Fruit fly (Drosophila melanogaster) whole organism, embryonic: ENCODE measurements around the gene CG33490.

Experiments
- ATbp ChIP-seq: fragments of 200-800 bp; sonication (Bioruptor generic); optimal IDR thresholded peaks from 2 replicates; lab custom pipeline; 2017; ENCODE audit warnings: missing biosample characterization, mild to moderate bottlenecking, missing genetic modification characterization, missing genetic modification reagents
- Ada2b ChIP-seq: fragments of 200-800 bp; sonication (Bioruptor generic); IDR thresholded peaks from 2 replicates; pipeline ENCODE4 v1.3.6; 2022; ENCODE audit warnings: missing biosample characterization, missing genetic modification characterization
- Bgb ChIP-seq: fragments of 200-800 bp; sonication (Bioruptor generic); IDR thresholded peaks from 2 replicates; pipeline ENCODE4 v1.3.6; 2022; ENCODE audit warnings: missing biosample characterization, missing genetic modification characterization; ENCODE audit not compliant: partially characterized antibody
- Blimp-1 ChIP-seq: fragments of 200-800 bp; sonication (Bioruptor generic); optimal IDR thresholded peaks from 3 replicates; lab custom pipeline; 2018; ENCODE audit warnings: missing biosample characterization, missing genetic modification characterization, mild to moderate bottlenecking, moderate library complexity, missing genetic modification reagents
- CG10366 ChIP-seq: fragments of 200-800 bp; sonication (Bioruptor generic); IDR thresholded peaks from 2 replicates; pipeline ENCODE4 v1.3.6; 2022; ENCODE audit warnings: missing biosample characterization, missing genetic modification characterization
- CG12071 ChIP-seq: fragments of 200-800 bp; sonication (Bioruptor generic); optimal IDR thresholded peaks from 3 replicates; lab custom pipeline; 2018; ENCODE audit warnings: missing biosample characterization, mild to moderate bottlenecking, missing genetic modification characterization
- CG15514 ChIP-seq: fragments of 200-800 bp; sonication (Bioruptor generic); optimal IDR thresholded peaks from 3 replicates; lab custom pipeline; 2017; ENCODE audit warnings: missing biosample characterization, missing genetic modification characterization, mild to moderate bottlenecking, moderate library complexity, missing genetic modification reagents
- CG15696 ChIP-seq: fragments of 200-800 bp; sonication (Bioruptor generic); optimal IDR thresholded peaks from 2 replicates; lab custom pipeline; 2019; ENCODE audit warnings: missing biosample characterization, mild to moderate bottlenecking, missing genetic modification characterization, moderate library complexity
- CG1603 ChIP-seq: fragments of 200-800 bp; sonication (Bioruptor generic); optimal IDR thresholded peaks from 2 replicates; lab custom pipeline; 2019; ENCODE audit warnings: missing biosample characterization, mild to moderate bottlenecking, missing genetic modification characterization, moderate library complexity
- CG16863 ChIP-seq: fragments of 200-800 bp; sonication (Bioruptor generic); optimal IDR thresholded peaks from 3 replicates; lab custom pipeline; 2016; ENCODE audit warnings: missing biosample characterization, missing genetic modification characterization
- CG17328 ChIP-seq: fragments of 200-800 bp; sonication (Bioruptor generic); IDR thresholded peaks from 2 replicates; pipeline ENCODE4 v1.3.6; 2022; ENCODE audit warnings: missing biosample characterization, missing genetic modification characterization
- CG17912 ChIP-seq: fragments of 200-800 bp; sonication (Bioruptor generic); optimal IDR thresholded peaks from 2 replicates; lab custom pipeline; 2018; ENCODE audit warnings: missing biosample characterization, mild to moderate bottlenecking, missing genetic modification characterization
- CG18599 ChIP-seq: fragments of 200-800 bp; sonication (Bioruptor generic); optimal IDR thresholded peaks from 3 replicates; lab custom pipeline; 2017; ENCODE audit warnings: missing biosample characterization, missing genetic modification characterization, mild to moderate bottlenecking, moderate library complexity, missing genetic modification reagents
- CG30403 ChIP-seq: fragments of 200-800 bp; sonication (Bioruptor generic); optimal IDR thresholded peaks from 3 replicates; lab custom pipeline; 2016; ENCODE audit warnings: missing biosample characterization, missing genetic modification characterization
- CG3065 ChIP-seq: fragments of 200-800 bp; sonication (Bioruptor generic); optimal IDR thresholded peaks from 2 replicates; lab custom pipeline; 2016; ENCODE audit warnings: missing biosample characterization, missing genetic modification characterization
- CG32772 ChIP-seq: fragments of 200-800 bp; sonication (Bioruptor generic); IDR thresholded peaks from 2 replicates; pipeline ENCODE4 v1.3.6; 2022; ENCODE audit warnings: missing biosample characterization, missing genetic modification characterization
- CG3847 ChIP-seq: fragments of 200-800 bp; sonication (Bioruptor generic); IDR thresholded peaks from 2 replicates; pipeline ENCODE4 v1.3.6; 2022; ENCODE audit warnings: missing biosample characterization, missing genetic modification characterization
- CG3995 ChIP-seq: fragments of 200-800 bp; sonication (Bioruptor generic); optimal IDR thresholded peaks from 3 replicates; lab custom pipeline; 2016; ENCODE audit warnings: missing biosample characterization, missing genetic modification characterization
- CG6813 ChIP-seq: fragments of 200-800 bp; sonication (Bioruptor generic); optimal IDR thresholded peaks from 2 replicates; lab custom pipeline; 2017; ENCODE audit warnings: missing biosample characterization, missing genetic modification characterization, mild to moderate bottlenecking, moderate library complexity, missing genetic modification reagents
- CG7839 ChIP-seq: fragments of 200-800 bp; sonication (Bioruptor generic); optimal IDR thresholded peaks from 3 replicates; lab custom pipeline; 2018; ENCODE audit warnings: missing biosample characterization, mild to moderate bottlenecking, missing genetic modification characterization, moderate library complexity
- CG9609 ChIP-seq: fragments of 200-800 bp; sonication (Bioruptor generic); optimal IDR thresholded peaks from 3 replicates; lab custom pipeline; 2016; ENCODE audit warnings: missing biosample characterization, missing genetic modification characterization
- Dek ChIP-seq: fragments of 200-800 bp; sonication (Bioruptor generic); optimal IDR thresholded peaks from 3 replicates; lab custom pipeline; 2019; ENCODE audit warnings: missing biosample characterization, mild to moderate bottlenecking, missing genetic modification characterization, moderate library complexity
- Dref ChIP-seq: fragments of 200-800 bp; sonication (Bioruptor generic); IDR thresholded peaks from 2 replicates; pipeline ENCODE4 v1.3.6; 2022; ENCODE audit warnings: missing biosample characterization, missing genetic modification characterization
- E2f1 ChIP-seq: fragments of 200-800 bp; sonication (Bioruptor generic); IDR thresholded peaks from 2 replicates; pipeline ENCODE4 v1.3.6; 2022; ENCODE audit warnings: missing biosample characterization, missing genetic modification characterization
- Fer2 ChIP-seq: fragments of 200-800 bp; sonication (Bioruptor generic); optimal IDR thresholded peaks from 2 replicates; lab custom pipeline; 2018; ENCODE audit warnings: missing biosample characterization, mild to moderate bottlenecking, missing genetic modification characterization, moderate library complexity
- PHDP ChIP-seq: fragments of 200-800 bp; sonication (Bioruptor generic); optimal IDR thresholded peaks from 3 replicates; lab custom pipeline; 2018; ENCODE audit warnings: missing biosample characterization, mild to moderate bottlenecking, missing genetic modification characterization, moderate library complexity
- Ptx1 ChIP-seq: fragments of 200-800 bp; sonication (Bioruptor generic); IDR thresholded peaks from 2 replicates; pipeline ENCODE4 v1.3.6; 2022; ENCODE audit warnings: missing biosample characterization, missing genetic modification characterization
- Scr ChIP-seq: fragments of 200-800 bp; sonication (Bioruptor generic); IDR thresholded peaks from 2 replicates; pipeline ENCODE4 v1.3.6; 2022; ENCODE audit warnings: missing biosample characterization, missing genetic modification characterization; ENCODE audit not compliant: partially characterized antibody
- Ssrp ChIP-seq: fragments of 200-800 bp; sonication (Bioruptor generic); optimal IDR thresholded peaks from 2 replicates; lab custom pipeline; 2018; ENCODE audit warnings: missing biosample characterization, mild to moderate bottlenecking, missing genetic modification characterization, moderate library complexity
- Usf ChIP-seq: fragments of 200-800 bp; sonication (Bioruptor generic); optimal IDR thresholded peaks from 2 replicates; lab custom pipeline; 2017; ENCODE audit warnings: missing genotype, missing biosample characterization, missing genetic modification characterization
- ab ChIP-seq: fragments of 200-800 bp; sonication (Bioruptor generic); optimal IDR thresholded peaks from 2 replicates; lab custom pipeline; 2016; ENCODE audit warnings: missing biosample characterization, missing genetic modification characterization
- amos ChIP-seq: fragments of 200-800 bp; sonication (Bioruptor generic); IDR thresholded peaks from 2 replicates; pipeline ENCODE4 v1.3.6; 2022; ENCODE audit warnings: missing biosample characterization, missing genetic modification characterization; ENCODE audit not compliant: partially characterized antibody
- br ChIP-seq: fragments of >200 bp; optimal IDR thresholded peaks from 2 replicates; lab custom pipeline; 2017
- crc ChIP-seq: fragments of 200-800 bp; sonication (Bioruptor generic); optimal IDR thresholded peaks from 2 replicates; lab custom pipeline; 2016; ENCODE audit warnings: missing biosample characterization, missing genetic modification characterization
- exex ChIP-seq: fragments of 200-800 bp; sonication (Bioruptor generic); optimal IDR thresholded peaks from 4 replicates; lab custom pipeline; 2018; ENCODE audit warnings: missing biosample characterization, mild to moderate bottlenecking, missing genetic modification characterization, moderate library complexity
- ftz-f1 ChIP-seq: fragments of 200-800 bp; sonication (Bioruptor generic); optimal IDR thresholded peaks from 2 replicates; lab custom pipeline; 2016; ENCODE audit warnings: missing biosample characterization, missing genetic modification characterization
- gem ChIP-seq: fragments of 200-800 bp; sonication (Bioruptor generic); optimal IDR thresholded peaks from 2 replicates; lab custom pipeline; 2019; ENCODE audit warnings: missing biosample characterization, mild to moderate bottlenecking, missing genetic modification characterization, moderate library complexity
- kah ChIP-seq: fragments of 200-800 bp; sonication (Bioruptor generic); optimal IDR thresholded peaks from 2 replicates; lab custom pipeline; 2018; ENCODE audit warnings: missing biosample characterization, mild to moderate bottlenecking, missing genetic modification characterization
- luna ChIP-seq: fragments of 200-800 bp; sonication (Bioruptor generic); optimal IDR thresholded peaks from 2 replicates; lab custom pipeline; 2016; ENCODE audit warnings: missing biosample characterization, missing genetic modification characterization
- nerfin-2 ChIP-seq: fragments of 200-800 bp; sonication (Bioruptor generic); IDR thresholded peaks from 2 replicates; pipeline ENCODE4 v1.3.6; 2022; ENCODE audit warnings: missing biosample characterization, missing genetic modification characterization; ENCODE audit not compliant: partially characterized antibody
- nom ChIP-seq: fragments of 200-800 bp; sonication (Bioruptor generic); optimal IDR thresholded peaks from 2 replicates; lab custom pipeline; 2017; ENCODE audit warnings: missing biosample characterization, missing genetic modification characterization, mild to moderate bottlenecking, moderate library complexity, missing genetic modification reagents
- p53 ChIP-seq: fragments of 200-800 bp; sonication (Bioruptor generic); optimal IDR thresholded peaks from 2 replicates; lab custom pipeline; 2016; ENCODE audit warnings: missing biosample characterization, missing genetic modification characterization
- phol ChIP-seq: fragments of 200-800 bp; sonication (Bioruptor generic); optimal IDR thresholded peaks from 3 replicates; lab custom pipeline; 2018; ENCODE audit warnings: missing biosample characterization, mild to moderate bottlenecking, missing genetic modification characterization, moderate library complexity
- pnt ChIP-seq: fragments of 200-800 bp; sonication (Bioruptor generic); optimal IDR thresholded peaks from 3 replicates; lab custom pipeline; 2016; ENCODE audit warnings: missing biosample characterization, missing genetic modification characterization
- ranshi ChIP-seq: fragments of 200-800 bp; sonication (Bioruptor generic); IDR thresholded peaks from 2 replicates; pipeline ENCODE4 v1.3.6; 2022; ENCODE audit warnings: missing biosample characterization, missing genetic modification characterization
- salm ChIP-seq: fragments of 200-800 bp; sonication (Bioruptor generic); optimal IDR thresholded peaks from 2 replicates; lab custom pipeline; 2018; ENCODE audit warnings: missing biosample characterization, mild to moderate bottlenecking, missing genetic modification characterization
- slou ChIP-seq: fragments of 200-800 bp; sonication (Bioruptor generic); optimal IDR thresholded peaks from 3 replicates; lab custom pipeline; 2016; ENCODE audit warnings: missing biosample characterization, missing genetic modification characterization
- twi ChIP-seq: fragments of 200-800 bp; optimal IDR thresholded peaks from 2 replicates; lab custom pipeline; 2019; ENCODE audit warnings: missing biosample characterization, mild to moderate bottlenecking, missing genetic modification characterization, moderate library complexity
- wdn ChIP-seq: fragments of 200-800 bp; sonication (Bioruptor generic); IDR thresholded peaks from 2 replicates; pipeline ENCODE4 v1.3.6; 2022; ENCODE audit warnings: missing biosample characterization, missing genetic modification characterization

The CG33490 gene

DNA sequence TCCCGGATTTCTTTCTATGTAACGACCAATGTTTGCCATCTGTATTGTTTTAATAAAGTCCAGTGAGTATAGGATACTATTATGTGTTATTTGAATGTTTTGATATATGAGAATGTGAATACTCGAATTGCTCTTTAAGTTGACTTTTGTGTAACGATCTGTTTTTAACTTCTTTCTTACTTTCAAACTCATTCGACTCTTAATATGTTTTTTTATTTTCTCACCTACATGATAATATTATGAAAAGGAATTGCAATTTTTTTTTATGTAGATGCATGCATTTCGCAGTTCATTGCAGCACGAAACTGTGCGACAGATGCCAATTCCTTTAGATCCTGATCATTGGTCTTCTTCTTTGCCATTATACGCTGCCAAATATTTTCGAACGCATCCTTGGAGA is at the start of gene CG33490:
Gene CG33490 (minus strand): TSS at position 101 of the 400 bp plus-strand sequence.
- TF ChIP-seq CG3995 (GFP tag; lab: Kevin White, UChicago) (no peak), CG1603 (no peak)

- TF ChIP-seq Ada2b (GFP tag; lab: Robert Waterston, UW): no peak
- TF ChIP-seq salm: no peak
- no peak for TF ChIP-seq E2f1 (GFP tag; lab: Robert Waterston, UW)
- no peak for TF ChIP-seq CG17328 (GFP tag; lab: Robert Waterston, UW)
- TF ChIP-seq Usf (GFP tag; lab: Kevin White, UChicago): no peak
- TF ChIP-seq gem (tag; lab: Kevin White, UChicago): no peak
- no peak for TF ChIP-seq Dref (GFP tag; lab: Robert Waterston, UW)
- no peak for TF ChIP-seq CG16863 (GFP tag; lab: Kevin White, UChicago)
- no peak for TF ChIP-seq br (lab: Kevin White, UChicago)
- TF ChIP-seq CG15696 (tag; lab: Kevin White, UChicago): no peak
- no peak for TF ChIP-seq phol (tag; lab: Kevin White, UChicago)
- TF ChIP-seq CG3847: no peak
- TF ChIP-seq ab (GFP tag; lab: Kevin White, UChicago): no peak
- TF ChIP-seq wdn (GFP tag; lab: Robert Waterston, UW): no peak
- no peak for TF ChIP-seq Ptx1 (GFP tag; lab: Robert Waterston, UW)
- no peak for TF ChIP-seq PHDP
- TF ChIP-seq p53 (GFP tag; lab: Kevin White, UChicago): no peak
- TF ChIP-seq slou (GFP tag; lab: Kevin White, UChicago): no peak
- no peak for TF ChIP-seq pnt
- no peak for TF ChIP-seq CG9609 (GFP tag; lab: Kevin White, UChicago)
- no peak for TF ChIP-seq CG32772
- TF ChIP-seq CG3065: no peak
- TF ChIP-seq CG7839 (tag; lab: Kevin White, UChicago): no peak
- TF ChIP-seq CG30403 (GFP tag; lab: Kevin White, UChicago): no peak
- no peak for TF ChIP-seq CG6813
- no peak for TF ChIP-seq nerfin-2
- no peak for TF ChIP-seq Fer2
- TF ChIP-seq Blimp-1 (GFP tag; lab: Kevin White, UChicago): no peak
- no peak for TF ChIP-seq CG12071 (GFP tag; lab: Kevin White, UChicago)
- no peak for TF ChIP-seq luna
- no peak for TF ChIP-seq ATbp (GFP tag; lab: Kevin White, UChicago)
- peak; percentile 31; the same call in 1 of the 2 replicates for TF ChIP-seq Bgb (GFP tag; lab: Robert Waterston, UW)
- TF ChIP-seq kah: no peak
- TF ChIP-seq crc (GFP tag; lab: Kevin White, UChicago): no peak
- no peak for TF ChIP-seq Ssrp (tag; lab: Kevin White, UChicago)
- no peak for TF ChIP-seq Dek (tag; lab: Kevin White, UChicago)
- no peak for TF ChIP-seq ranshi (GFP tag; lab: Robert Waterston, UW)
- peak; percentile 16 for TF ChIP-seq CG15514 (GFP tag; lab: Kevin White, UChicago)
- TF ChIP-seq CG18599 (GFP tag; lab: Kevin White, UChicago): no peak
- no peak for TF ChIP-seq exex (tag; lab: Kevin White, UChicago)
- no peak for TF ChIP-seq ftz-f1 (GFP tag; lab: Kevin White, UChicago)
- no peak for TF ChIP-seq CG17912 (GFP tag; lab: Kevin White, UChicago)
- TF ChIP-seq twi (tag; lab: Kevin White, UChicago): no peak
- no peak; the same call in 1 of the 2 replicates for TF ChIP-seq amos (GFP tag; lab: Robert Waterston, UW)
- no peak for TF ChIP-seq CG10366
- no peak for TF ChIP-seq Scr (GFP tag; lab: Robert Waterston, UW)
- peak; percentile 68 for TF ChIP-seq nom (GFP tag; lab: Kevin White, UChicago)
These were observed 48.9 kb upstream of the CG33490 start for dm6 chr3L:11623245-11623883.
